Fruit fly (Drosophila melanogaster) Kc167 (cell line): Measurements from ENCODE around the gene CG14667.

Source experiments
- Myc ChIP-seq: fragments of >200 bp; optimal IDR thresholded peaks from 2 replicates; lab custom pipeline; 2017; ENCODE audit warnings: missing external identifiers
- Sin3A ChIP-seq: fragments of >200 bp; optimal IDR thresholded peaks from 2 replicates; lab custom pipeline; 2018; ENCODE audit warnings: missing external identifiers
- h ChIP-seq: fragments of >200 bp; optimal IDR thresholded peaks from 3 replicates; lab custom pipeline; 2018; ENCODE audit warnings: missing external identifiers
- insv ChIP-seq: fragments of >200 bp; optimal IDR thresholded peaks from 3 replicates; lab custom pipeline; 2018; ENCODE audit warnings: missing external identifiers
- psq ChIP-seq: fragments of >200 bp; optimal IDR thresholded peaks from 2 replicates; lab custom pipeline; 2017; ENCODE audit warnings: missing external identifiers
- ttk ChIP-seq: sonication (Bioruptor generic); optimal IDR thresholded peaks from 2 replicates; lab custom pipeline; 2017; ENCODE audit warnings: missing external identifiers

The CG14667 gene

DNA sequence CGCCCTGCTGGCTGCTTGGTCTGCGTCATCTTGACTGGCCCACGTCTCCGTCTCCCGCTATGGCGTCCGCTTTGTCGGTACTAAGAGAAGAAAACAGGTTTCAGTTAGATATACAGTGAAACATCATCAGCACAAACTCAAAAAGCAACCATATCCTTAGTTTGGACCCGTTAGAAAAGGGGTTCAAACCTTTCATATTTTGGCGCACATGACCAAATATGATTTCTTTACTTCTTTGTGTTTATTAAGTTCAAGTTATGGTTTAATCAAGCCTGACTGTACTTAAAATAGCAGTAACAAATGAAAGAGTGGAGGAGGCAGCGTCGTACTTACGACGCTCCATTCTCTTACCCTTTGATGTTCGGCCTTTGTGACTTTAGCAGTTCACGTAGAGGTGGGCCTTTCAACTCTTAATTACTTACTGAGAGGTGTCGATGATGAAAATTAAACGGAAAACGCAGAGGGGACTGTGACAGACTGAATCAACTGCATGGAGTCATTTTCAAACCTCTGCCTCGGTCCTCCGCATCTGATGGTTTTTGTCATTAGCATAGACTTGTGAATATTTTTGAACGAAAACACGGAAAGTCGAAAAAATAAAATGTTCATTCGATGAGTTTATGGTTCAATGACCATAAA, 13.0 kb upstream of the CG14667 start:
- TF ChIP-seq h: no peak
- no peak for TF ChIP-seq ttk (lab: Kevin White, UChicago)
- TF ChIP-seq insv: no peak
- TF ChIP-seq psq (lab: Kevin White, UChicago): no peak
- no peak for TF ChIP-seq Myc
- TF ChIP-seq Sin3A (lab: Kevin White, UChicago): no peak

DNA sequence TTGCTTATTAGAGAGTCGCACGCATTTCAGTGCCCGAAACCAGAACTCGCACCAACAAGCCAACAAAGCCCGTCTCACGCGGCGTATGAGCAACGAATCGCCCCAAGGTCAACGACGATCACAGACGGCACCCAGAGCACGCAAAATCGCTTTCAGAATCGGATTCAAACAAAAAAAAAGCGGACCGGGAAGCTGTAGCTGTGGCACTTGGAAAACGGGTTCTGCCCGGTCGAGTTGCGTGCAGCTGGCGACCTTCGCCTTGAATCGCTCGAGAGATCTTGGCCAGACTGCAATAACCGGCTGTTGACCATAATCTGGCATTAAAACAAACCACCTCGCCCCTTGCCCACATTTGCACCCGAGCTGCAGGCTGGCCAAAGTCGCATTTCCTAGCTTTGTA, 11.4 kb upstream of the CG14667 start:
- TF ChIP-seq Sin3A (lab: Kevin White, UChicago): no peak
- no peak for TF ChIP-seq ttk (lab: Kevin White, UChicago)
- no peak for TF ChIP-seq h
- no peak for TF ChIP-seq psq (lab: Kevin White, UChicago)
- no peak for TF ChIP-seq insv
- no peak for TF ChIP-seq Myc

DNA sequence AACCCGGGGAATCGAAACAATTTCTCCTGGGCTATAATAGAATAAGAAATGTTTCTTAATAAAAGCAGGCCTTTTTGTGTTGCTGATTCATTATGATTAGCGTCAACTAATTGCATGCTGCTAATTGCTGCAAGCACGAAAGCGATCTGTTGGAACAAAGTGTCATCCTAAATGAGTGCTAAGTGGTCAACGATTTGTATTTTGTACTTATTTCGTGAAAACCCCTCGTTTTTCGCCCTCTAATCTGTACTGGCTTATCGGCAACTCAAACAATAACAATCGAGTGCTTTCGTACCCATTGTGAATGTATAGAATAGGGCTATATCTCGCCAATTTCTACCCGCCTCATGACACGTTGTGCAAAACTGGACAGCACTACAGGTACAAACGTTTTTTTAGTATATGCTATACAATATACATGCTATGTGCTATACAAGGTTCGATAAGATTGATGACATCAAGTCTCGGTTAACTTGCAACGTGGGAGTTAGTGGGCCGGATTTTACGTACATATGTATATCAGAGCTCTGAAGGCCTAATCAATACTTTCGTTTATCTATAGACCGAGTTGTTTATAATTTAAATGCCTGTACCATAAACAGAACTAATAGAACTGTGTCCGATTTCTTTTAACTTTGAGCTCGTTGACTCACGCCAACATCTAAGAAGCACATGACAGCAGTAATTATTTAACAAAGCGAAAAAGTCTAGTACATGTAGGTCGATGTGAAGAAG, 10.1 kb upstream of the CG14667 start:
- TF ChIP-seq insv: no peak
- no peak for TF ChIP-seq Sin3A (lab: Kevin White, UChicago)
- TF ChIP-seq h: no peak
- no peak for TF ChIP-seq ttk (lab: Kevin White, UChicago)
- no peak for TF ChIP-seq Myc
- no peak for TF ChIP-seq psq (lab: Kevin White, UChicago)

DNA sequence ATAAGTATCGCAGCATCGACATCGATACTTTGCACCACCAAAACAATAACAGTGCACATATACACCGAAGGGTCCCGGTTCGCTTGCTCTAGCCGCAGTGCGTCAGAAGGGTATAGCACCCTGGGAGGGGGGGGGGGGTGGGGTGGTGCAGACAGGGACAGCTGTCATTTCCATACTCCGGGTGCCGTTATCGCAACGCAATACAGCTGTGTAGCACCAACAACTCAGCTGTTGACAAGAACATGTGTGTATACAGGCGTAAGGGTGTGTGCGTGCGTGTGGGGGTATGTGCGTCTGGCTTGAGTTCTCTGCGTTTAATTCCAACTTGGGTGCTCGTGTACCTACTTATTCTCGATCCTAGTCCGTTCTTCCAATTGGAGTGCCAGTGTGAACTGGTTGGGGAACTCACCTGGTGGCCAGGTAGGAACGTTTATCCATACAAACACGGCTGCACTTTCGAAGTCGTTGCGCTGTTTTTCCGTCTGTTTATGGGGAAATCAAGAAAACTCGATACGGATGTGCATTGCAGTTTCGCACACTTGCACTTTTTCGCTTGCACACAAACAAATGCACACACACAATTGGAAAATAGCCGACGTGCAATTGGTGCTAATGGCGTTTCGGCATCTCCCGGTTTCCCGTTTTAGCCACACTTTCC, 7.2 kb upstream of the CG14667 start:
- TF ChIP-seq Myc (no peak), insv (no peak), Sin3A (lab: Kevin White, UChicago) (no peak), ttk (lab: Kevin White, UChicago) (no peak), h (no peak), psq (lab: Kevin White, UChicago) (no peak)

DNA sequence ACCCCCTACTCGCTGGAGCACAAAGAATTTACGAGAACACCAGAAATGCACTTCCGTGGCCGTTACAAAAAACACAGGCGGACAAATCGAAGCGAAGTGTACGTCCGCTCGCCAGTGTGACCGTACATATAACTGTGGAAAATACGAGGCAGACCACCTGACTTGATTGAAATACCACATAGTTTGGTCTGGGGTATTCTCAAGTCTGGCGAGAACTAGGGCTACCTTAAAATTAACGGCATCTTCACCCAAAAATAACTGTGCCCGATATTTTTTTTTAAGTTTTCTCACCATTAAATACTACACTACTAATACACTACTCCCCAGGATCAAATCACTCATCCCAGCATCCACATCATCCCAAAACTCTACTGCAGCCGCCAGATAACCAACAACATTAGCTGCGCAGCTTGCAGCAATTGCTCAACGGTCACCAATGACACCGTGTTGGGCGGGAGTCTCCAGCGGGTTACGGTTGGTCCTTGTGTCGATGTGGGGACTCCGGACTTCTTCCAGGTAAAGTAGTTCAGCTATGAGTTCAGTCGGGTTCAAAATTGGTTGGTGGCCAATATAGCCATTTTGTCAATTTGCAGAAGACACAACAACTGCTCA, 6.5 kb upstream of the CG14667 start, which contains the start of gene Cerk:
Gene Cerk, minus strand, starts transcription at position 137 of the 612 bp plus-strand sequence.
- TF ChIP-seq insv (no peak), Sin3A (lab: Kevin White, UChicago) (no peak), psq (lab: Kevin White, UChicago) (no peak)

DNA sequence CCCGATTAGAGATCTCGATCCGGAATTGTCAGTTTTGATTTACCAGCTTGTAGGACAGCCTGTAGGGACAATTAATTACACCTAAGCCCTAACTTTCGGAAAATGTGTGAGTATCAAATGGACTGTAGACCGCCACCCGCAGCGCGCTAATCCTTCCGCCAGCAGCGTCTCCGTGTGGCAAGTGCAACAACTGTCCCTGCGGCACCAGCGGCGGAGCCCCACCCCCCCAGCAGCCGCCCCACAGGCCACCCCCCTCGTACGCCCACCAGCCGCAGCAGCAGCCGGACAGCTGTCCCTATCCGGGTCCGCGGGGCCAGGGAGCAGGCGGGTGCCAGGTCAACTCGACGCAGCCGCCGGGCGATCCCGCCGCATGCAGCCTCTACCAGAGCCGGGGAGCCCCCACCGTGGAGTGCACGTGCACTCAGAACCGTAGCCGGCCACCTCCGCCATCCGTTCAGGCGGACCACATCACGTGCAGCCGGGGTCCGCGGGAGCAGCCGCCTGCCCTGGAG, 5.3 kb upstream of the CG14667 start, which contains the start of the genes CG31542 and CG34277:
Gene CG31542, plus strand, starts transcription at position 51 of the 512 bp plus-strand sequence.
Gene CG34277, plus strand, starts transcription at position 51 of the 512 bp plus-strand sequence.
- TF ChIP-seq insv (no peak), ttk (lab: Kevin White, UChicago) (no peak), psq (lab: Kevin White, UChicago) (no peak), Sin3A (lab: Kevin White, UChicago) (no peak), h (no peak), Myc (no peak)

DNA sequence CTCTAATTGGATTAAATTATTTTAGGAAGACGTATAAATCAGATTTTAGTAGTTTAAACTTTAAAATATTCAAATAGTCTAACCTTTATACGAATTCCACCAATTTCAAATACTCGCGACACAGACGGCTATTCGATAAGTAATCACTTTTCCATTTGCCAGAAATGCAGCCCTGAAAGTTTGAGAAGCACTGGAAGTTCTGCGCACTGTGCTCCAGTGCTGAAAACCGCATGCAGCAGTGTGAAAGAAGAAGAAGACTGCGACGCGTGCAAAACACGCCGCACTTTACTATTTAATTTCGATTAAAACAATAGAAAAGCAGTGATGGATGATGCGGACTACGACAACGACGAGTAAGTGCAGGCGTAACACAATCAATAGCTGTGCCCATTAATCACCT, 3.3 kb upstream of the CG14667 start, which contains the start of gene Polr2F:
Gene Polr2F, plus strand, starts transcription at position 233 of the 400 bp plus-strand sequence.
- TF ChIP-seq Myc (no peak), psq (lab: Kevin White, UChicago) (peak; percentile 1)

DNA sequence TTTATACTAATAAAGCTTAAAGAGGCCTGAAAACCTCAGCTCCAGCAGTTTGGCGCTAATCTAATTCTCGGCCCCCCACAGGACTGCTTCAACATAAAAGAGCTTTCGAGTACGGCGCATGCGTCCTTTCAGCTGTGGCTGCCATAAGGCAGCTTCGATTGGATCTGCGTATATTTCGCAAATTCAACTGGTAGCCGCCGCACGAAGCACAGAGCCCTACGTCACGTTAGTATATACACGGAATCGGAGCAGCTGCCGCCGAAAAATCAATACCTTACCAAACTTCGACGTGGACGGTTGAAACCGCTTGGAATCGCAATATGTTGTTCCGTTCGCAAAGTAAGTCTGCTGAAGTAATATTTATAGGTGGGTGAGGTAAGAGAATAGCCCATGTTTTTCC, 1.8 kb downstream of the CG14667 start, which contains the start of gene 7B2:
Gene 7B2, plus strand, starts transcription at position 169 of the 400 bp plus-strand sequence.
- no peak for TF ChIP-seq Myc
- no peak for TF ChIP-seq Sin3A (lab: Kevin White, UChicago)
- no peak for TF ChIP-seq psq (lab: Kevin White, UChicago)
- no peak for TF ChIP-seq ttk (lab: Kevin White, UChicago)
- TF ChIP-seq insv: no peak
- TF ChIP-seq h: no peak

DNA sequence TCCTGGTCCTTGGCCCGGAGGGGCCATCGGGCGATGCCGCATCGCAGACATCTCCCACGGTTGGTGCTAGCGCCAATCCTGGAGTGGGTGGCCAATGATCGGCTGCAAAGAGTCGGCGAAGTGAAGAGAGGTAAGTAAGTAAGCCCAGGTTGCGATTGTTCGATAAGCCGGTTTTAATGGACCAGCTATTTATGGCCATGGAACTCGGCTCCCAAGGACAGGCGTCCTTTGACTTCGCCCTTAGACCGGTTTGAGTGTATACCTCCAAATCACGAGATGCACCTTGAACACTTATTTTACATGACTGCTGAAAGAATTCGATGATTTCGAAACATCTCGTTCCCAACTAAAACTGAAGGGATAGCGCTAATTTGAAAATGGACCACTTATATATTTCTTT, 10.9 kb downstream of the CG14667 start:
- no peak for TF ChIP-seq psq (lab: Kevin White, UChicago)
- no peak for TF ChIP-seq insv
- TF ChIP-seq Myc: no peak
- TF ChIP-seq ttk (lab: Kevin White, UChicago): no peak
- no peak for TF ChIP-seq Sin3A (lab: Kevin White, UChicago)
- TF ChIP-seq h: no peak

DNA sequence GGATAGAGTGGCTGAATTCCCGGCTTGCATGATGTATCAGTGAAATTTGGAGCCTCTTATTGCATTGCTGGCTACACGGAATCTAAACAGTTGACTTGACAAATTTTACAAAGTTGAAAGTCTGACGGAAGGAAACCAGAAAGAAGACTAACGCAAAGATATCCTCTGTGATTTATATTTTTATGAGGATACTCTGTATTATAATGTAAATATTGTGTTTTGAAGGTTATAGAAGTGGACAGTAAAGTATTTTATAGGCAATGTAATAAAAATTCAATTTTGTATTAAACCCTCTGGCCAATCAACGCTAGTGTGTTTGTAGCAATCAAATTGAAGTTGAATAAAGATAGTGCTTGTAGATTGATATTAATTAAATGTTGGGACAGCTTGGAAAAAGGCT, 12.7 kb downstream of the CG14667 start, which contains the start of gene CG14668:
Gene CG14668, minus strand, starts transcription at position 101 of the 400 bp plus-strand sequence.
- no peak for TF ChIP-seq Sin3A (lab: Kevin White, UChicago)

DNA sequence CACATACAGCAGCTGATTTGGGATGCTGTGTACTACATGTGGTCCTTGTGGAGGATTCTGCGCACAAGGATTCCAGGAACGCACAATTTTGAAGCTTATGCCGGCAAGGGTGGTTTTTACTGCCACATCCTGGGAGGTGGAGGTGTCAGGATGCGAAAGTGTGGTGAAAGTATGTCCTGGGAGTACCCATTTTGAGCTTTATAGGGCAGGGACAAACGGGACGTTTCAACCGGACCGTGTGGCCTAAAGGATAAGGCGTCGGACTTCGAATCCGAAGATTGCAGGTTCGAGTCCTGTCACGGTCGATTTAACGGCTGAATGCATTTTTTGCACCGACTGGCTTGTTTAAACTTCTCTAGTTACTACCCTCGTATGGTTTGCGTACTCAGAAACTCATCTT, 13.2 kb downstream of the CG14667 start:
- TF ChIP-seq Sin3A (lab: Kevin White, UChicago) (no peak), Myc (no peak), psq (lab: Kevin White, UChicago) (no peak), ttk (lab: Kevin White, UChicago) (no peak), h (no peak), insv (no peak)

DNA sequence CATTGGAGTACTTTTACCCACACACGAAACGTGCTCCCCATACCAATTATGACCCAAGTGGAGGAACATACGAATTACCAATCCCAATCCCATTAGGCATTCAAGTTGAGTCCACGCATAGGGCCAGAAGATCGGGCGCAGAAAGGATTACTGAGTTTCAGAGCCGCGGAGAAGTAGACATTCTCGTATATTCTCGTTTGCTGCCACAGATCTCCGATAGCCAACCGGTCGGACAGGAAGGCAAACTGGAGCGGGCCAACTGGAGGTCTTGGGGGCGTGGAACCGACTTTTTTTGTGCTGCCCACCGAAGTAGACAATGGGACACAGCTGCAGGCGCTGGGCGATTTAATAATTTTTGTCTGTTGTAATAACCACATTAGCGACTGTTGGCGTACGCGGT, 14.2 kb downstream of the CG14667 start:
- no peak for TF ChIP-seq Myc
- TF ChIP-seq insv: no peak
- TF ChIP-seq psq (lab: Kevin White, UChicago): no peak
- TF ChIP-seq Sin3A (lab: Kevin White, UChicago): no peak
- TF ChIP-seq ttk (lab: Kevin White, UChicago): no peak
- no peak for TF ChIP-seq h
